Fruit fly (Drosophila melanogaster) whole organism, embryonic: ENCODE data around the gene CG14442.
A peak's percentile ranks its signal among the peaks of the same experiment; 100 is the strongest.

ENCODE experiments used
- BtbVII ChIP-seq: fragments of 200-800 bp; sonication (Bioruptor generic); optimal IDR thresholded peaks from 3 replicates; lab custom pipeline; 2017; ENCODE audit warnings: missing biosample characterization, mild to moderate bottlenecking, missing genetic modification characterization
- CG10147 ChIP-seq: fragments of 200-800 bp; sonication (Bioruptor generic); optimal IDR thresholded peaks from 2 replicates; lab custom pipeline; 2019; ENCODE audit warnings: missing biosample characterization, mild to moderate bottlenecking, missing genetic modification characterization, moderate library complexity
- CG10267 ChIP-seq: fragments of 200-800 bp; sonication (Bioruptor generic); optimal IDR thresholded peaks from 2 replicates; lab custom pipeline; 2018; ENCODE audit warnings: missing biosample characterization, mild to moderate bottlenecking, missing genetic modification characterization, moderate library complexity
- CG11456 ChIP-seq: fragments of 200-800 bp; sonication (Bioruptor generic); IDR thresholded peaks from 3 replicates; pipeline ENCODE4 v1.3.6; 2022; ENCODE audit warnings: missing biosample characterization, missing genetic modification characterization
- CG12104 ChIP-seq: fragments of 200-800 bp; sonication (Bioruptor generic); optimal IDR thresholded peaks from 3 replicates; lab custom pipeline; 2016; ENCODE audit warnings: missing biosample characterization, missing genetic modification characterization
- CG12942 ChIP-seq: fragments of 200-800 bp; sonication (Bioruptor generic); optimal IDR thresholded peaks from 3 replicates; lab custom pipeline; 2016; ENCODE audit warnings: missing biosample characterization, missing genetic modification characterization
- CG14710 ChIP-seq: fragments of 200-800 bp; sonication (Bioruptor generic); optimal IDR thresholded peaks from 3 replicates; lab custom pipeline; 2019; ENCODE audit warnings: missing biosample characterization, mild to moderate bottlenecking, missing genetic modification characterization, moderate library complexity
- CG16813 ChIP-seq: fragments of 200-800 bp; sonication (Bioruptor generic); IDR thresholded peaks from 3 replicates; pipeline ENCODE4 v1.3.6; 2022; ENCODE audit warnings: missing biosample characterization, missing genetic modification characterization; ENCODE audit not compliant: partially characterized antibody
- CG17186 ChIP-seq: fragments of 200-800 bp; sonication (Bioruptor generic); optimal IDR thresholded peaks from 3 replicates; lab custom pipeline; 2017; ENCODE audit warnings: missing biosample characterization, missing genetic modification reagents, missing genetic modification characterization
- CG17385 ChIP-seq: fragments of 200-800 bp; sonication (Bioruptor generic); optimal IDR thresholded peaks from 3 replicates; lab custom pipeline; 2018; ENCODE audit warnings: missing biosample characterization, mild to moderate bottlenecking, missing genetic modification characterization
- CG1792 ChIP-seq: fragments of 200-800 bp; sonication (Bioruptor generic); optimal IDR thresholded peaks from 2 replicates; lab custom pipeline; 2016; ENCODE audit warnings: missing biosample characterization, missing genetic modification characterization
- CG1832 ChIP-seq: fragments of 200-800 bp; sonication (Bioruptor generic); optimal IDR thresholded peaks from 2 replicates; lab custom pipeline; 2017; ENCODE audit warnings: missing biosample characterization, mild to moderate bottlenecking, missing genetic modification characterization, inconsistent platforms
- CG18476 ChIP-seq: fragments of 200-800 bp; sonication (Bioruptor generic); optimal IDR thresholded peaks from 2 replicates; lab custom pipeline; 2016; ENCODE audit warnings: missing biosample characterization, mild to moderate bottlenecking, missing genetic modification characterization
- CG2116 ChIP-seq: fragments of 200-800 bp; sonication (Bioruptor generic); optimal IDR thresholded peaks from 3 replicates; lab custom pipeline; 2018; ENCODE audit warnings: missing biosample characterization, mild to moderate bottlenecking, missing genetic modification characterization
- CG4328 ChIP-seq: fragments of 200-800 bp; sonication (Bioruptor generic); optimal IDR thresholded peaks from 3 replicates; lab custom pipeline; 2017; ENCODE audit warnings: missing biosample characterization, missing genetic modification reagents, missing genetic modification characterization
- CG6175 ChIP-seq: fragments of 200-800 bp; sonication (Bioruptor generic); IDR thresholded peaks from 3 replicates; pipeline ENCODE4 v1.3.6; 2022; ENCODE audit warnings: missing biosample characterization, missing genetic modification characterization
- CG6254 ChIP-seq: fragments of 200-800 bp; sonication (Bioruptor generic); optimal IDR thresholded peaks from 3 replicates; lab custom pipeline; 2017; ENCODE audit warnings: mild to moderate bottlenecking, missing biosample characterization, missing genetic modification reagents, missing genetic modification characterization
- CG7963 ChIP-seq: fragments of 200-800 bp; sonication (Bioruptor generic); IDR thresholded peaks from 3 replicates; pipeline ENCODE4 v1.3.6; 2022; ENCODE audit warnings: missing biosample characterization, missing genetic modification characterization; ENCODE audit not compliant: partially characterized antibody
- CG9609 ChIP-seq: fragments of 200-800 bp; sonication (Bioruptor generic); optimal IDR thresholded peaks from 3 replicates; lab custom pipeline; 2016; ENCODE audit warnings: missing biosample characterization, missing genetic modification characterization
- D19A ChIP-seq: fragments of 200-800 bp; optimal IDR thresholded peaks from 3 replicates; lab custom pipeline; 2019; ENCODE audit warnings: missing biosample characterization, mild to moderate bottlenecking, missing genetic modification characterization, moderate library complexity
- Deaf1 ChIP-seq: fragments of 200-800 bp; optimal IDR thresholded peaks from 3 replicates; lab custom pipeline; 2019; ENCODE audit warnings: missing biosample characterization, mild to moderate bottlenecking, missing genetic modification characterization, moderate library complexity
- Dek ChIP-seq: fragments of 200-800 bp; sonication (Bioruptor generic); optimal IDR thresholded peaks from 3 replicates; lab custom pipeline; 2019; ENCODE audit warnings: missing biosample characterization, mild to moderate bottlenecking, missing genetic modification characterization, moderate library complexity
- Drgx ChIP-seq: fragments of 200-800 bp; sonication (Bioruptor generic); IDR thresholded peaks from 2 replicates; pipeline ENCODE4 v1.3.6; 2022; ENCODE audit warnings: missing biosample characterization, missing genetic modification characterization
- Ets65A ChIP-seq: fragments of 200-800 bp; sonication (Bioruptor generic); peaks from one replicate; lab custom pipeline; 2016; ENCODE audit warnings: missing biosample characterization, missing genetic modification characterization
- H2.0 ChIP-seq: fragments of 200-800 bp; sonication (Bioruptor generic); IDR thresholded peaks from 2 replicates; pipeline ENCODE4 v1.3.6; 2022; ENCODE audit warnings: missing biosample characterization, missing genetic modification characterization
- Hmx ChIP-seq: fragments of 200-800 bp; sonication (Bioruptor generic); optimal IDR thresholded peaks from 2 replicates; lab custom pipeline; 2016; ENCODE audit warnings: missing biosample characterization, missing genetic modification characterization
- Hr39 ChIP-seq: fragments of >200 bp; optimal IDR thresholded peaks from 2 replicates; lab custom pipeline; 2017
- Hsf ChIP-seq: fragments of 200-800 bp; sonication (Bioruptor generic); optimal IDR thresholded peaks from 3 replicates; lab custom pipeline; 2016; ENCODE audit warnings: missing biosample characterization, missing genetic modification characterization
- Jarid2 ChIP-seq: fragments of 200-800 bp; sonication (Bioruptor generic); optimal IDR thresholded peaks from 3 replicates; lab custom pipeline; 2017; ENCODE audit warnings: mild to moderate bottlenecking, missing biosample characterization, missing genetic modification reagents, missing genetic modification characterization
- Lim3 ChIP-seq: fragments of 200-800 bp; sonication (Bioruptor generic); IDR thresholded peaks from 2 replicates; pipeline ENCODE4 v1.3.6; 2022; ENCODE audit warnings: missing biosample characterization, missing genetic modification characterization
- NFAT ChIP-seq: fragments of 200-800 bp; sonication (Bioruptor generic); IDR thresholded peaks from 2 replicates; pipeline ENCODE4 v1.3.6; 2022; ENCODE audit warnings: missing biosample characterization, missing genetic modification characterization
- Pdp1 ChIP-seq, 2 experiments: fragments of 200-800 bp; sonication (Bioruptor generic); optimal IDR thresholded peaks; 3 replicates each; lab custom pipeline; 2016; ENCODE audit warnings: missing biosample characterization in 2 of 2, missing genetic modification characterization in 2 of 2, mild to moderate bottlenecking in 1 of 2, moderate library complexity in 1 of 2
- Rfx ChIP-seq: fragments of 200-800 bp; sonication (Bioruptor generic); IDR thresholded peaks from 2 replicates; pipeline ENCODE4 v1.3.6; 2022; ENCODE audit warnings: missing biosample characterization, missing genetic modification characterization
- Tbp ChIP-seq: fragments of >200 bp; optimal IDR thresholded peaks from 2 replicates; lab custom pipeline; 2018; ENCODE audit warnings: missing biosample characterization, missing genetic modification characterization
- YL-1 ChIP-seq: fragments of 200-800 bp; sonication (Bioruptor generic); optimal IDR thresholded peaks from 3 replicates; lab custom pipeline; 2017; ENCODE audit warnings: missing biosample characterization, mild to moderate bottlenecking, missing genetic modification characterization
- ab ChIP-seq: fragments of 200-800 bp; sonication (Bioruptor generic); optimal IDR thresholded peaks from 2 replicates; lab custom pipeline; 2016; ENCODE audit warnings: missing biosample characterization, missing genetic modification characterization
- ash1 ChIP-seq: fragments of 200-800 bp; sonication (Bioruptor generic); optimal IDR thresholded peaks from 2 replicates; lab custom pipeline; 2018; ENCODE audit warnings: missing biosample characterization, mild to moderate bottlenecking, missing genetic modification characterization
- bbx ChIP-seq: fragments of 200-800 bp; sonication (Bioruptor generic); IDR thresholded peaks from 2 replicates; pipeline ENCODE4 v1.3.6; 2022; ENCODE audit warnings: missing biosample characterization, missing genetic modification characterization; ENCODE audit not compliant: partially characterized antibody
- cad ChIP-seq: fragments of >200 bp; optimal IDR thresholded peaks from 2 replicates; lab custom pipeline; 2017; ENCODE audit warnings: missing biosample characterization, missing genetic modification characterization
- eyg ChIP-seq: fragments of 200-800 bp; sonication (Bioruptor generic); optimal IDR thresholded peaks from 3 replicates; lab custom pipeline; 2016; ENCODE audit warnings: missing biosample characterization, missing genetic modification characterization
- ftz-f1 ChIP-seq: fragments of 200-800 bp; sonication (Bioruptor generic); optimal IDR thresholded peaks from 2 replicates; lab custom pipeline; 2016; ENCODE audit warnings: missing biosample characterization, missing genetic modification characterization
- gem ChIP-seq: fragments of 200-800 bp; sonication (Bioruptor generic); optimal IDR thresholded peaks from 2 replicates; lab custom pipeline; 2019; ENCODE audit warnings: missing biosample characterization, mild to moderate bottlenecking, missing genetic modification characterization, moderate library complexity
- gfzf ChIP-seq: fragments of 200-800 bp; sonication (Bioruptor generic); optimal IDR thresholded peaks from 2 replicates; lab custom pipeline; 2016; ENCODE audit warnings: missing biosample characterization, mild to moderate bottlenecking, missing genetic modification characterization, moderate library complexity
- knrl ChIP-seq: fragments of 200-800 bp; sonication (Bioruptor generic); IDR thresholded peaks from 3 replicates; pipeline ENCODE4 v1.3.6; 2022; ENCODE audit warnings: missing biosample characterization, missing genetic modification characterization; ENCODE audit not compliant: partially characterized antibody
- mld ChIP-seq: fragments of 200-800 bp; sonication (Bioruptor generic); IDR thresholded peaks from 3 replicates; pipeline ENCODE4 v1.3.6; 2022; ENCODE audit warnings: missing biosample characterization, missing genetic modification characterization; ENCODE audit not compliant: partially characterized antibody
- pb ChIP-seq: fragments of 200-800 bp; sonication (Bioruptor generic); optimal IDR thresholded peaks from 3 replicates; lab custom pipeline; 2016; ENCODE audit warnings: missing biosample characterization, missing genetic modification characterization
- pita ChIP-seq: fragments of 200-800 bp; sonication (Bioruptor generic); optimal IDR thresholded peaks from 2 replicates; lab custom pipeline; 2017; ENCODE audit warnings: missing biosample characterization, mild to moderate bottlenecking, missing genetic modification characterization
- scrt ChIP-seq: fragments of 200-800 bp; sonication (Bioruptor generic); optimal IDR thresholded peaks from 2 replicates; lab custom pipeline; 2018; ENCODE audit warnings: missing biosample characterization, mild to moderate bottlenecking, missing genetic modification characterization, moderate library complexity
- sug ChIP-seq: fragments of 200-800 bp; optimal IDR thresholded peaks from 2 replicates; lab custom pipeline; 2019; ENCODE audit warnings: missing biosample characterization, mild to moderate bottlenecking, missing genetic modification characterization, moderate library complexity
- tap ChIP-seq: fragments of 200-800 bp; optimal IDR thresholded peaks from 3 replicates; lab custom pipeline; 2019; ENCODE audit warnings: missing biosample characterization, mild to moderate bottlenecking, missing genetic modification characterization, moderate library complexity

Gene CG14442

DNA sequence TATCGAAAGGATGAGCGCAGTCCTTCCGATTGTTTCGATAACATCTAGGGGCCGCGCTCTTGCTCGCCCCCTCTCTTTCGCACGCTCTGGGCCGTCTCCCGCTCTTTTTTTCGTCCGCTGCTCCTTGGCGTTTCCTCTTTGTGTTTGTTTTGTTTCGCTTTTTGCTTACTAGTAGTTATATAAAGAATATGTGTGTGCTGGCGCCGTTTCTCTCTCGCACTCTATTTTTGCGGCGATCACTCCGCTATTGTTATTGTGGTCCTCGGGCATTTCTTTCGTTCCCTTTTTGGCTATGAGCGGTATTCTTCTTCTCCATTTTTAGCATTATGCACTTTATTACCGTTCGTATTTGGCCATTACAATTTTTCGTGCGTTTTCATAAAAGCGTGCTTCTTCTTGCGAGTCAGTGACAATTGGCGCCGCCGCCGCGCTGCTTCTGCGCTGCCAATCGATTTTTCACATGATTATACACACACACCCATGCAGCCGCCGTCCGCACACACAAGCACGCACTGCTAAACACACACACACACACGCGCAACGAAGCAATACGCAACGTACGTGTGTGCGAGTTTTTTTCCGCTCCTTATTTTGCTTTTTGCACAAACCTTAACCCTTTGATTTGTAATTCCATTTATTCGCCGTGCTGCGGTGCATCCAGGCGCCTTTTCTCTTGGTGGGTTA, 560 bp downstream of the CG14442 start (continued):
- TF ChIP-seq CG12942 (GFP tag; lab: Kevin White, UChicago) (no peak), Hmx (no peak), CG9609 (no peak), CG11456 (GFP tag; lab: Robert Waterston, UW) (no peak), CG2116 (GFP tag; lab: Kevin White, UChicago) (no peak), CG17186 (GFP tag; lab: Kevin White, UChicago) (peak; percentile 22), eyg (GFP tag; lab: Kevin White, UChicago) (no peak), gem (tag; lab: Kevin White, UChicago) (no peak), Drgx (GFP tag; lab: Robert Waterston, UW) (no peak), BtbVII (GFP tag; lab: Kevin White, UChicago) (no peak), D19A (tag; lab: Kevin White, UChicago) (no peak), CG6254 (GFP tag; lab: Kevin White, UChicago) (no peak), ab (no peak), CG1792 (no peak), CG4328 (peak; percentile 30), knrl (no peak), ftz-f1 (no peak), cad (no peak), CG14710 (no peak), Dek (tag; lab: Kevin White, UChicago) (no peak), CG6175 (GFP tag; lab: Robert Waterston, UW) (no peak), pita (no peak), pb (GFP tag; lab: Kevin White, UChicago) (no peak), Rfx (no peak), Hr39 (no peak), tap (tag; lab: Kevin White, UChicago) (no peak), Tbp (GFP tag; lab: Kevin White, UChicago) (no peak), CG16813 (GFP tag; lab: Robert Waterston, UW) (no peak), Hsf (GFP tag; lab: Kevin White, UChicago) (no peak), CG10147 (GFP tag; lab: Kevin White, UChicago) (no peak), CG10267 (no peak), CG7963 (GFP tag; lab: Robert Waterston, UW) (no peak), CG12104 (GFP tag; lab: Kevin White, UChicago) (no peak), Lim3 (GFP tag; lab: Robert Waterston, UW) (no peak), ash1 (GFP tag; lab: Kevin White, UChicago) (no peak), Jarid2 (GFP tag; lab: Kevin White, UChicago) (no peak), YL-1 (peak; percentile 80), Pdp1 (GFP tag; optimal IDR thresholded peaks at IDR 0.05; lab: Kevin White, UChicago) (peak in 1 of 2 experiments; percentile 92), mld (GFP tag; lab: Robert Waterston, UW) (no peak), Deaf1 (tag; lab: Kevin White, UChicago) (no peak), gfzf (no peak), NFAT (GFP tag; lab: Robert Waterston, UW) (peak; percentile 72; the same call in 1 of the 2 replicates), CG18476 (GFP tag; lab: Kevin White, UChicago) (no peak), bbx (GFP tag; lab: Robert Waterston, UW) (0 out of 2 replicates have a peak, but pooled peaks have one; percentile 6), CG1832 (peak; percentile 34), CG17385 (GFP tag; lab: Kevin White, UChicago) (peak; percentile 95), sug (tag; lab: Kevin White, UChicago) (peak; percentile 11), H2.0 (GFP tag; lab: Robert Waterston, UW) (no peak), Ets65A (GFP tag; lab: Kevin White, UChicago) (no peak), scrt (GFP tag; lab: Kevin White, UChicago) (no peak)
